Worm (Caenorhabditis elegans) whole organism, mixed stage, embryonic: ENCODE data around the gene C33A12.3.

ENCODE experiments used
- ceh-43 ChIP-seq: fragments of 200-800 bp; sonication (Bioruptor generic); optimal IDR thresholded peaks from 2 replicates; lab custom pipeline; 2018; ENCODE audit warnings: mild to moderate bottlenecking, missing genetic modification characterization, moderate library complexity, missing compliant biosample characterization
- ces-1 ChIP-seq: fragments of 150-350 bp; optimal IDR thresholded peaks from 2 replicates; lab custom pipeline; 2014; ENCODE audit warnings: missing biosample characterization, missing genetic modification reagents, missing genetic modification characterization
- elt-1 ChIP-seq: sonication (generic microtip); optimal IDR thresholded peaks from 2 replicates; lab custom pipeline; 2017; ENCODE audit warnings: missing genetic modification characterization, mild to moderate bottlenecking, missing compliant biosample characterization, antibody characterized with exemption, moderate library complexity, borderline replicate concordance; ENCODE audit not compliant: insufficient read depth
- flh-1 ChIP-seq: fragments of 200-800 bp; sonication (Bioruptor generic); optimal IDR thresholded peaks from 2 replicates; lab custom pipeline; 2018; ENCODE audit warnings: mild to moderate bottlenecking, missing genetic modification characterization, moderate library complexity, missing compliant biosample characterization
- lsy-2 ChIP-seq: fragments of 150-350 bp; optimal IDR thresholded peaks from 2 replicates; lab custom pipeline; 2014; ENCODE audit warnings: missing biosample characterization, missing genetic modification characterization
- mab-5 ChIP-seq: fragments of 150-350 bp; optimal IDR thresholded peaks from 2 replicates; lab custom pipeline; 2014; ENCODE audit warnings: missing biosample characterization, missing genetic modification characterization
- pha-4 ChIP-seq: fragments of 150-350 bp; optimal IDR thresholded peaks from 2 replicates; lab custom pipeline; 2018; ENCODE audit warnings: missing biosample characterization, missing genetic modification reagents, missing genetic modification characterization
- snpc-4 ChIP-seq: fragments of 150-350 bp; optimal IDR thresholded peaks from 2 replicates; lab custom pipeline; 2014; ENCODE audit warnings: missing biosample characterization, missing genetic modification characterization
- sptf-1 ChIP-seq: sonication (generic microtip); optimal IDR thresholded peaks from 2 replicates; lab custom pipeline; 2017; ENCODE audit warnings: mild to moderate bottlenecking, missing genetic modification characterization, moderate library complexity, missing compliant biosample characterization
- tbx-8 ChIP-seq: fragments of 200-800 bp; sonication (Bioruptor generic); optimal IDR thresholded peaks from 2 replicates; lab custom pipeline; 2018; ENCODE audit warnings: mild to moderate bottlenecking, missing genetic modification characterization, moderate library complexity, missing compliant biosample characterization
- unc-39 ChIP-seq: fragments of 150-350 bp; optimal IDR thresholded peaks from 2 replicates; lab custom pipeline; 2014; ENCODE audit warnings: missing biosample characterization, missing genetic modification characterization
- unc-62 ChIP-seq: fragments of 150-350 bp; optimal IDR thresholded peaks from 2 replicates; lab custom pipeline; 2014; ENCODE audit warnings: missing biosample characterization, missing genetic modification reagents, missing genetic modification characterization
- ztf-11 ChIP-seq: fragments of 150-350 bp; optimal IDR thresholded peaks from 2 replicates; lab custom pipeline; 2014; ENCODE audit warnings: missing biosample characterization, missing genetic modification characterization

DNA sequence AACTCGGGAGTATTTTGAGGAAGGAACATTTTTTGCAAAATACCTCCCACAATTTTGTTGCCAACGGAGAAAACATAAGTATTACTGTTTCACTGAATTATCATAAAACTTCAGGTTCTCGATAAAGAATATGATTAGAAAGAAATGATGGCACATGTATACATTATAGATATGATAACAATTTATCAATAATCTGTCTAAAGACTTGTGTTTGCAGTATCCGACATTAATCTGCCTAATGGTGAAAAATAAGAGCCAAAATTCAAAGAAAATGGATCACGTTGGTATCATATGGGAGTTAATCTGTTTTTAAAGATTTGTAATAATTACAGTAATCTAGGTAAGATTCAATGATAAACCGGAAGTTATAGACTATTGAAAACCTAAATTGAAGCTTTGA, 7.8 kb upstream of the C33A12.3 start:
- TF ChIP-seq sptf-1 (tag; lab: Kevin White, UChicago) (no peak), ztf-11 (no peak), elt-1 (tag; lab: Kevin White, UChicago) (no peak), ces-1 (no peak), pha-4 (tag; lab: Kevin White, UChicago) (no peak), unc-39 (tag; lab: Kevin White, UChicago) (no peak), flh-1 (GFP tag; lab: Kevin White, UChicago) (no peak), unc-62 (GFP tag; lab: Kevin White, UChicago) (no peak), mab-5 (no peak), lsy-2 (no peak), ceh-43 (GFP tag; lab: Kevin White, UChicago) (no peak), tbx-8 (GFP tag; lab: Kevin White, UChicago) (no peak), snpc-4 (tag; lab: Kevin White, UChicago) (no peak)
